Fruit fly (Drosophila melanogaster): ENCODE measurements around the gene aly.

The aly gene

dm6 chr3L:3058970-3059883 lies 32.9 kb upstream of the aly start:
- TF ChIP-seq CG16779 (tag; optimal IDR thresholded peaks at IDR 0.05) (no peak), CG6276 (GFP tag; optimal IDR thresholded peaks at IDR 0.05) (no peak), eg (GFP tag; IDR thresholded peaks at IDR 0.05) (peak; percentile 29; the same call in 1 of the 3 replicates), pdm3 (GFP tag; optimal IDR thresholded peaks at IDR 0.05) (no peak), CG6163 (GFP tag; IDR thresholded peaks at IDR 0.05) (no peak), CG8119 (GFP tag; IDR thresholded peaks at IDR 0.05) (0 out of 3 replicates have a peak, but pooled peaks have one; percentile 12), Eip78C (GFP tag) (peak; percentile 78), CG6792 (GFP tag; optimal IDR thresholded peaks at IDR 0.05) (peak; percentile 27), fd59A (GFP tag; optimal IDR thresholded peaks at IDR 0.05) (no peak), CG34406 (GFP tag; optimal IDR thresholded peaks at IDR 0.05) (no peak), Hr39 (GFP tag; optimal IDR thresholded peaks at IDR 0.05) (no peak), Sox14 (GFP tag; optimal IDR thresholded peaks at IDR 0.05) (peak; percentile 29), Met (GFP tag; optimal IDR thresholded peaks at IDR 0.05) (no peak), CG10631 (GFP tag; optimal IDR thresholded peaks at IDR 0.05) (peak; percentile 27), CG11294 (GFP tag; IDR thresholded peaks at IDR 0.05) (no peak), CG9139 (GFP tag; optimal IDR thresholded peaks at IDR 0.05) (no peak), salr (GFP tag; optimal IDR thresholded peaks at IDR 0.05) (no peak), CG6808 (GFP tag; optimal IDR thresholded peaks at IDR 0.05) (no peak), esn (GFP tag; optimal IDR thresholded peaks at IDR 0.05) (peak; percentile 39), ss (GFP tag; optimal IDR thresholded peaks at IDR 0.05) (no peak), topi (GFP tag; optimal IDR thresholded peaks at IDR 0.05) (peak; percentile 2), Smox (GFP tag; optimal IDR thresholded peaks at IDR 0.05) (no peak), CG4318 (GFP tag; optimal IDR thresholded peaks at IDR 0.05) (no peak), dac (GFP tag; optimal IDR thresholded peaks at IDR 0.05) (no peak), CG10669 (GFP tag; optimal IDR thresholded peaks at IDR 0.05) (no peak), CG6854 (GFP tag; optimal IDR thresholded peaks at IDR 0.05) (no peak), CG7368 (GFP tag; optimal IDR thresholded peaks at IDR 0.05) (no peak), lz (GFP tag; optimal IDR thresholded peaks at IDR 0.05) (no peak), CG8319 (GFP tag; optimal IDR thresholded peaks at IDR 0.05) (no peak), dsx (GFP tag; optimal IDR thresholded peaks at IDR 0.05; ENCODE audit: poor library complexity, severe bottlenecking) (no peak), net (GFP tag; optimal IDR thresholded peaks at IDR 0.05) (no peak), Hr38 (GFP tag; optimal IDR thresholded peaks at IDR 0.05) (no peak), Ets21C (GFP tag; optimal IDR thresholded peaks at IDR 0.05) (no peak), CG11902 (GFP tag; optimal IDR thresholded peaks at IDR 0.05) (no peak), svp (GFP tag) (peak; percentile 78), CG11762 (GFP tag; optimal IDR thresholded peaks at IDR 0.05; ENCODE audit: insufficient read depth) (no peak), Hr4 (GFP tag; optimal IDR thresholded peaks at IDR 0.05) (peak; percentile 32), CG32006 (GFP tag; optimal IDR thresholded peaks at IDR 0.05) (peak; percentile 53), Ets96B (tag; optimal IDR thresholded peaks at IDR 0.05) (no peak), fd85E (GFP tag; optimal IDR thresholded peaks at IDR 0.05) (no peak), Gug (GFP tag; IDR thresholded peaks at IDR 0.05) (no peak), Eip93F (GFP tag; optimal IDR thresholded peaks at IDR 0.05) (no peak), Eip75B (GFP tag; optimal IDR thresholded peaks at IDR 0.05) (no peak), CG15336 (GFP tag; IDR thresholded peaks at IDR 0.05) (peak; percentile 34), spab (GFP tag; optimal IDR thresholded peaks at IDR 0.05) (no peak), OdsH (GFP tag; optimal IDR thresholded peaks at IDR 0.05) (no peak), cyc (GFP tag; optimal IDR thresholded peaks at IDR 0.05) (no peak), fkh (GFP tag; optimal IDR thresholded peaks at IDR 0.05) (no peak), Blimp-1 (GFP tag; optimal IDR thresholded peaks at IDR 0.05) (no peak), CG8632 (GFP tag; optimal IDR thresholded peaks at IDR 0.05) (no peak)
